Worm (Caenorhabditis elegans): ENCODE data around the gene lgc-1.

ce11 chrV:4118332-4118731 lies 16.5 kb upstream of the lgc-1 start, which contains the start of gene T05B4.9:
- TF ChIP-seq ref-1 (GFP tag; conservative IDR thresholded peaks at IDR 0.05) = no peak
- no peak for TF ChIP-seq ztf-29 (GFP tag; IDR thresholded peaks at IDR 0.05)
- TF ChIP-seq cog-1 (tag; optimal IDR thresholded peaks at IDR 0.05) = no peak
- no peak for TF ChIP-seq flt-1 (GFP tag; IDR thresholded peaks at IDR 0.05)
- no peak for TF ChIP-seq klf-2 (GFP tag; conservative IDR thresholded peaks at IDR 0.05)
- TF ChIP-seq tab-1 (GFP tag; IDR thresholded peaks at IDR 0.05) = no peak

All from whole organism, midembryonic.